Worm (Caenorhabditis elegans) whole organism, mixed stage, embryonic: ENCODE measurements around the gene nas-3.

Source experiments
- nhr-12 ChIP-seq: fragments of 150-350 bp; optimal IDR thresholded peaks from 2 replicates; lab custom pipeline; 2014; ENCODE audit warnings: missing biosample characterization, missing genetic modification characterization
- nhr-237 ChIP-seq: fragments of 150-350 bp; optimal IDR thresholded peaks from 2 replicates; lab custom pipeline; 2014; ENCODE audit warnings: missing biosample characterization, missing genetic modification characterization
- nhr-28 ChIP-seq: fragments of 150-350 bp; optimal IDR thresholded peaks from 2 replicates; lab custom pipeline; 2014; ENCODE audit warnings: missing biosample characterization, missing genetic modification characterization
- unc-39 ChIP-seq: fragments of 150-350 bp; optimal IDR thresholded peaks from 2 replicates; lab custom pipeline; 2014; ENCODE audit warnings: missing biosample characterization, missing genetic modification characterization

- TF ChIP-seq nhr-237 (no peak), nhr-12 (tag; lab: Kevin White, UChicago) (no peak), nhr-28 (tag; lab: Kevin White, UChicago) (no peak), unc-39 (tag; lab: Kevin White, UChicago) (no peak)
Measured at ce11 chrV:9507742-9508141, 29.8 kb downstream of the nas-3 start, which contains the start of gene acs-14.
